Worm (Caenorhabditis elegans): ENCODE measurements around the gene Y42G9A.1.

Gene Y42G9A.1

DNA sequence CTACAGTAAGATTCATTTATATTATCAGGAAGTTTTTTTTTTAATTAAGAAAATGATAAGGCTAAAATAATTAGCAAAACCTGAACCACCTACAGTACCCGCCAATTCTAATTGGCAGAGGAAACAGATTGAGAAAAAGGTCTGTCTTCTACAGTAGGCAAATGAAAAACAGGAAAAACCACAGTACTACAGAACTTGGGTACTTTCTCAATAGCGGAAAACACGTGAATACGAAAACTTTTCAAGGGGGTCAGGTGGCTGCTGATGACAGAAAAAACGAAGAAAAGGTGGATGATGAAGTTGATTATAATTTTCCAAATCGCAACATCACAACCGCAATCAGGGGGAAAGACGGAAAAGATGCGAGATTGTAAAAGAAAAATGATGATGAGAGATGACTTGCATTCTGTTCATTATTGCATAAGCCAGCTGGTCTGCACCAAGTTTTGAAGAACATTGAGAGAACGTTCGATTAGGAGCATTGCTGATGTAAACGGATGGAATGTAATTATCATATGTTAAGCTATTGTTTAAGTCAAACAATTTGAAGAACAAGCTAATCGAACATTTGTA, 5.3 kb upstream of the Y42G9A.1 start (continued):
- TF ChIP-seq tra-1 (GFP tag; IDR thresholded peaks at IDR 0.05) (no peak), nhr-48 (tag; optimal IDR thresholded peaks at IDR 0.05) (peak; percentile 60), lir-3 (tag; optimal IDR thresholded peaks at IDR 0.05) (no peak), duxl-1 (tag; optimal IDR thresholded peaks at IDR 0.05; ENCODE audit: poor library complexity) (no peak)

DNA sequence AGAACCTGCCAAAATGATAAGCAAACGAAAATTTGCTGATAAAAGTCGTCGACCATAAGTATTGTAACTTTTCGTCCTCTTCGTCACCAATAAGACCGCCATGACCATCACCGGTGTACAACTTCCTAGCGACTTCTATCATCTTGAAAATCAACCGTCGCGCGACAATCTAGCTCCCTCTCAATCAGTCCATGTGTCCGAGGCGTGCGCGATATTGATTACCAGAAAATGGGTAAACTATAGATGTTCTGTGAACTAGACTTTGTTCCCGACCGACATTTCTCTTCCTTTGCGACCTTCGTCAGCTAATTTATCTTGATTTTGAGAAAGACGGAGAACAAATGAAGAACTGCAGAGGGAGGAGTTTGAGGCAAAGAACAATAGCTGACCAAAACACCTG, 4.5 kb upstream of the Y42G9A.1 start:
- TF ChIP-seq nhr-48 (tag; optimal IDR thresholded peaks at IDR 0.05) (peak; percentile 23), mxl-3 (GFP tag; optimal IDR thresholded peaks at IDR 0.05) (peak; percentile 60), aha-1 (tag) (peak; percentile 84), nhr-28 (tag; optimal IDR thresholded peaks at IDR 0.05) (peak; percentile 1), zip-11 (GFP tag; IDR thresholded peaks at IDR 0.05) (no peak), madf-9 (GFP tag; conservative IDR thresholded peaks at IDR 0.05) (no peak), lsy-2 (tag; optimal IDR thresholded peaks at IDR 0.05) (peak in 1 of 2 experiments; percentile 40), dmd-6 (GFP tag; IDR thresholded peaks at IDR 0.05) (peak; percentile 48; the same call in 1 of the 2 replicates), spr-1 (tag; optimal IDR thresholded peaks at IDR 0.05) (no peak), dve-1 (tag; optimal IDR thresholded peaks at IDR 0.05; ENCODE audit: insufficient read depth) (peak; percentile 28), hlh-11 (tag; optimal IDR thresholded peaks at IDR 0.05) (peak; percentile 54), gei-8 (GFP tag; optimal IDR thresholded peaks at IDR 0.05) (no peak)

DNA sequence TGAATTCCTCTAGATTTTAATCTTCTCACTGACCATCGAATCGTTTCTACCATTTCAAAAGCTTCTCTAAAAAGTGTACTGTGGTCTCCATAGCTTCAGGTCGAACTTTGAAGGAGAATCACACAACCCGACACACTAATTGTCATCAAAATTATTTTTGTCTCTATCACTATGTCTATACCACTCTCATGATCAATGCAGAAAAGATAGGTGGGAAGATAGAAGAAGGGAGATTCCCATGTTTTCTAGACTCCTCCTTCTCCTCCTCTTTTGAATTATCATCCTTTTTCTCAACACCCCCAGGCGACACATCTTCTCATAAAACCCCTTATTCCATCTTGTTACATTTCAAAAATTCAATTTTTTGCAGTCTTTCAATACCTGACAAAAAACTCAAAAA, 3.9 kb upstream of the Y42G9A.1 start, which contains the start of gene Y42G9A.3:
TSS of gene Y42G9A.3 (plus strand) at position 363 of the 400 bp plus-strand sequence.
- TF ChIP-seq F10B5.3 (tag; optimal IDR thresholded peaks at IDR 0.05) (no peak), mxl-3 (GFP tag; optimal IDR thresholded peaks at IDR 0.05) (peak; percentile 5), fos-1 (tag; optimal IDR thresholded peaks at IDR 0.05) (no peak), F26F4.8 (GFP tag; conservative IDR thresholded peaks at IDR 0.05) (no peak), daf-16 (GFP tag; optimal IDR thresholded peaks at IDR 0.05) (no peak), daf-16 (tag; optimal IDR thresholded peaks at IDR 0.05) (peak; percentile 30), Y105C5A.15 (GFP tag; IDR thresholded peaks at IDR 0.05) (no peak), hlh-30 (tag; optimal IDR thresholded peaks at IDR 0.05; ENCODE audit: insufficient read depth) (peak; percentile 38), nhr-28 (tag; optimal IDR thresholded peaks at IDR 0.05) (peak; percentile 53), dmd-6 (GFP tag; IDR thresholded peaks at IDR 0.05) (peak; percentile 45; the same call in 1 of the 2 replicates)

ce11 chrIII:6146797-6147196, 3.0 kb upstream of the Y42G9A.1 start:
- TF ChIP-seq unc-62 (GFP tag; optimal IDR thresholded peaks at IDR 0.05 in 1 of 2) (peak in 1 of 2 experiments; percentile 93), unc-62 (tag; optimal IDR thresholded peaks at IDR 0.05) (no peak), lir-3 (tag; optimal IDR thresholded peaks at IDR 0.05) (no peak)

ce11 chrIII:6147903-6148302, 1.9 kb upstream of the Y42G9A.1 start, which contains the start of gene Y42G9A.2:
Gene Y42G9A.2 (plus strand): TSS chrIII:6148186.
- peak; percentile 8 for TF ChIP-seq zip-2 (tag; optimal IDR thresholded peaks at IDR 0.05)
- TF ChIP-seq tra-1 (GFP tag; IDR thresholded peaks at IDR 0.05): no peak
- TF ChIP-seq lin-13 (GFP tag; optimal IDR thresholded peaks at IDR 0.05): no peak
- no peak for TF ChIP-seq mdl-1 (tag; optimal IDR thresholded peaks at IDR 0.05)
- no peak for TF ChIP-seq spr-3 (GFP tag; optimal IDR thresholded peaks at IDR 0.05)
- no peak for TF ChIP-seq daf-12 (tag; optimal IDR thresholded peaks at IDR 0.05)
- no peak for TF ChIP-seq madf-5 (GFP tag; IDR thresholded peaks at IDR 0.05)
- TF ChIP-seq zag-1 (tag; optimal IDR thresholded peaks at IDR 0.05): no peak
- no peak for TF ChIP-seq mxl-3 (GFP tag; optimal IDR thresholded peaks at IDR 0.05)
- peak; percentile 85 for TF ChIP-seq aha-1 (tag)
- no peak for TF ChIP-seq lsy-2 (tag; optimal IDR thresholded peaks at IDR 0.05)
- TF ChIP-seq Y75B8A.6 (GFP tag; IDR thresholded peaks at IDR 0.05): no peak
- no peak for TF ChIP-seq ceh-82 (tag; optimal IDR thresholded peaks at IDR 0.05)
- TF ChIP-seq T20F7.1 (GFP tag; optimal IDR thresholded peaks at IDR 0.05): peak; percentile 52
- TF ChIP-seq ctbp-1 (GFP tag; IDR thresholded peaks at IDR 0.05): no peak
- TF ChIP-seq zfp-2 (tag; optimal IDR thresholded peaks at IDR 0.05): no peak
- no peak for TF ChIP-seq dve-1 (tag; optimal IDR thresholded peaks at IDR 0.05; ENCODE audit: insufficient read depth)
- no peak for TF ChIP-seq nhr-41 (GFP tag; IDR thresholded peaks at IDR 0.05)
- TF ChIP-seq egl-27 (tag; optimal IDR thresholded peaks at IDR 0.05): no peak

Data from whole organism, L4 larva.